Fruit fly (Drosophila melanogaster) whole organism, wandering third instar larva: Measurements from ENCODE around the gene RpS21.

ENCODE experiments used
- Dfd ChIP-seq: fragments of >200 bp; optimal IDR thresholded peaks from 2 replicates; lab custom pipeline; 2017; ENCODE audit warnings: missing biosample characterization, missing genetic modification characterization
- Hnf4 ChIP-seq: fragments of 200-800 bp; sonication (Bioruptor generic); optimal IDR thresholded peaks from 2 replicates; lab custom pipeline; 2016; ENCODE audit warnings: missing biosample characterization, mild to moderate bottlenecking, missing genetic modification characterization
- OdsH ChIP-seq: fragments of 200-800 bp; sonication (Bioruptor generic); optimal IDR thresholded peaks from 2 replicates; lab custom pipeline; 2016; ENCODE audit warnings: missing biosample characterization, mild to moderate bottlenecking, missing genetic modification characterization
- dl ChIP-seq, 2 experiments: fragments of 175-275, 200-275 bp in 1 of 2; fragments of 200-275 bp in 1 of 2; sonication (Bioruptor generic); optimal IDR thresholded peaks; lab custom pipeline; 2018; ENCODE audit warnings: mild to moderate bottlenecking in 2 of 2, missing biosample characterization in 2 of 2, missing genetic modification characterization in 2 of 2, moderate library complexity in 2 of 2; ENCODE audit not compliant: partially characterized antibody in 2 of 2, insufficient read depth in 1 of 2
- dsf ChIP-seq: sonication (Bioruptor generic); optimal IDR thresholded peaks from 2 replicates; lab custom pipeline; 2016; ENCODE audit warnings: missing biosample characterization, missing genetic modification characterization, borderline replicate concordance
- psq ChIP-seq: fragments of 200-800 bp; sonication (Bioruptor generic); optimal IDR thresholded peaks from 3 replicates; lab custom pipeline; 2017; ENCODE audit warnings: missing biosample characterization, mild to moderate bottlenecking, missing genetic modification characterization, moderate library complexity

DNA sequence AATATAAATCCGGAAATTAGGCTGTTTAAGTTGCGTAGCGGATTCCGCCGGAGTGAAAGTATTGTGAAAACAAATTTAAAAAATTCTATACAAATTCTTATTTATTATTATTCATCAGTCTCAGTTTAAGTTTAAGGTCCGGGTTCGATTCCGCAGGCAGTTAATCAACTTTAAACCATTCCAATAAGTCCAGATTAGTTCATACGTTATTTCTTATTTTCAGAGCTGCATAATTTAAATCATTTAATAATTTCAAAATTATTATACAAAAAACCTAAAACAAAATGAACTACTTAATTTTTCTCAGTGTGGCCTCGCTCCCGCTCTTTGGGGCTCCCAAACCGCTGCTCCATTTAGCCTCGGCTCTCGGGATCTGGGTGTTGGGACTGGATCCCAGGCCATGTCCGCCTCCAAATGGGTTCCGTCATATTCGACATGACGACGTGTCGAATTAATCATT is 25.5 kb upstream of the RpS21 start:
- TF ChIP-seq dsf (GFP tag; lab: Kevin White, UChicago) (peak; percentile 17), OdsH (GFP tag; lab: Kevin White, UChicago) (peak; percentile 89), psq (peak; percentile 56), dl (GFP tag; optimal IDR thresholded peaks at IDR 0.05; lab: Kevin White, UChicago; ENCODE audit: insufficient read depth in 1 of 2, partially characterized antibody in 2 of 2) (no peak), Hnf4 (peak; percentile 70), Dfd (GFP tag; lab: Kevin White, UChicago) (no peak)
